Worm (Caenorhabditis elegans) whole organism, L4 larva: ENCODE data around the gene inpp-1.

Experiments
- F10B5.3 ChIP-seq: sonication (generic microtip); optimal IDR thresholded peaks from 2 replicates; lab custom pipeline; 2016; ENCODE audit warnings: mild to moderate bottlenecking, missing genetic modification characterization, missing compliant biosample characterization
- aly-2 ChIP-seq: sonication (generic microtip); optimal IDR thresholded peaks from 2 replicates; lab custom pipeline; 2018; ENCODE audit warnings: missing biosample characterization, missing genetic modification characterization
- daf-8 ChIP-seq: fragments of 200-800 bp; sonication (Bioruptor generic); IDR thresholded peaks from 2 replicates; pipeline ENCODE4 v1.3.6; 2022; ENCODE audit warnings: missing genetic modification characterization, missing compliant biosample characterization
- fos-1 ChIP-seq: fragments of 150-350 bp; optimal IDR thresholded peaks from 2 replicates; lab custom pipeline; 2014; ENCODE audit warnings: missing biosample characterization, missing genetic modification characterization
- gei-8 ChIP-seq: fragments of 200-800 bp; sonication (Bioruptor generic); optimal IDR thresholded peaks from 2 replicates; lab custom pipeline; 2018; ENCODE audit warnings: mild to moderate bottlenecking, missing genetic modification characterization, missing compliant biosample characterization
- lin-39 ChIP-seq: fragments of 150-350 bp; optimal IDR thresholded peaks from 2 replicates; lab custom pipeline; 2014; ENCODE audit warnings: missing biosample characterization, missing genetic modification reagents, missing genetic modification characterization
- mxl-3 ChIP-seq: fragments of 200-800 bp; sonication (Bioruptor generic); optimal IDR thresholded peaks from 2 replicates; lab custom pipeline; 2018; ENCODE audit warnings: mild to moderate bottlenecking, missing genetic modification characterization, missing compliant biosample characterization
- vab-7 ChIP-seq: fragments of 200-800 bp; sonication (Bioruptor generic); IDR thresholded peaks from 2 replicates; pipeline ENCODE4 v1.3.6; 2022; ENCODE audit warnings: missing genetic modification reagents, missing genetic modification characterization, missing compliant biosample characterization

DNA sequence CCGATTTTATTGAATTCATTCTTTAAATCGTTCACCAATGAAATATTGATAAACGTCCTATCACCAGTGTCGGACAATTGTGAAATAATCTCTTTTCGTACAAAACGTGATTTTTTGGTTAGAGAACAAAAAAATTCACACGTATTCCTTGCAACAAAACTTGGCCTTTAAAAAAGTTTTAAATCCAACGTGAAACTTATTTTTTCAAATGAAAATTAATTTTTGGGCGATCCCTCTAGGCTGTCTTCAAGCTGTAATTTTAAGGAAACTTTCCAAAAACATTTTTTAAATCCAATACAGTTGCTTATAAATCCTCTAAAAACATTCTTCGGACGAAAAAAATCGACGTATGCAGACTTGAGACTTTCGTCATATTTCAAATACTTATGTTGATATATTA is 19.0 kb downstream of the inpp-1 start, which contains the start of gene T25B9.5:
- TF ChIP-seq aly-2 (no peak), F10B5.3 (tag; lab: Kevin White, UChicago) (no peak), daf-8 (no peak), mxl-3 (GFP tag; lab: Kevin White, UChicago) (no peak), gei-8 (GFP tag; lab: Kevin White, UChicago) (no peak), vab-7 (GFP tag; lab: Robert Waterston, UW) (no peak), lin-39 (tag; lab: Kevin White, UChicago) (no peak), fos-1 (tag; lab: Kevin White, UChicago) (no peak)
